Worm (Caenorhabditis elegans) whole organism, midembryonic: ENCODE data around the gene srj-14.

ENCODE experiments used
- T22C8.4 ChIP-seq: fragments of 200-800 bp; sonication (Bioruptor generic); IDR thresholded peaks from 2 replicates; pipeline ENCODE4 v1.3.6; 2022; ENCODE audit warnings: missing genetic modification characterization, missing compliant biosample characterization
- cog-1 ChIP-seq: sonication (generic microtip); optimal IDR thresholded peaks from 2 replicates; lab custom pipeline; 2016; ENCODE audit warnings: missing genetic modification characterization, missing compliant biosample characterization
- klf-2 ChIP-seq: fragments of 200-800 bp; sonication (Bioruptor generic); conservative IDR thresholded peaks from 2 replicates; pipeline ENCODE4 v1.3.6; 2022; ENCODE audit warnings: missing genetic modification reagents, missing genetic modification characterization, missing compliant biosample characterization
- med-1 ChIP-seq: sonication (generic microtip); optimal IDR thresholded peaks from 2 replicates; lab custom pipeline; 2017; ENCODE audit warnings: missing genetic modification characterization, mild to moderate bottlenecking, missing compliant biosample characterization, antibody characterized with exemption, missing genetic modification reagents; ENCODE audit not compliant: insufficient read depth
- ref-1 ChIP-seq: fragments of 200-800 bp; sonication (Bioruptor generic); conservative IDR thresholded peaks from 2 replicates; pipeline ENCODE4 v1.3.6; 2022; ENCODE audit warnings: missing genetic modification reagents, missing genetic modification characterization, missing compliant biosample characterization
- tab-1 ChIP-seq: fragments of 200-800 bp; sonication (Bioruptor generic); IDR thresholded peaks from 2 replicates; pipeline ENCODE4 v1.3.6; 2022; ENCODE audit warnings: missing genetic modification characterization, missing compliant biosample characterization
- ztf-23 ChIP-seq: fragments of 200-800 bp; sonication (Bioruptor generic); IDR thresholded peaks from 2 replicates; pipeline ENCODE4 v1.3.6; 2022; ENCODE audit warnings: missing genetic modification reagents, missing genetic modification characterization, missing compliant biosample characterization
- ztf-29 ChIP-seq: fragments of 200-800 bp; sonication (Bioruptor generic); IDR thresholded peaks from 2 replicates; pipeline ENCODE4 v1.3.6; 2022; ENCODE audit warnings: missing genetic modification reagents, missing genetic modification characterization, missing compliant biosample characterization

DNA sequence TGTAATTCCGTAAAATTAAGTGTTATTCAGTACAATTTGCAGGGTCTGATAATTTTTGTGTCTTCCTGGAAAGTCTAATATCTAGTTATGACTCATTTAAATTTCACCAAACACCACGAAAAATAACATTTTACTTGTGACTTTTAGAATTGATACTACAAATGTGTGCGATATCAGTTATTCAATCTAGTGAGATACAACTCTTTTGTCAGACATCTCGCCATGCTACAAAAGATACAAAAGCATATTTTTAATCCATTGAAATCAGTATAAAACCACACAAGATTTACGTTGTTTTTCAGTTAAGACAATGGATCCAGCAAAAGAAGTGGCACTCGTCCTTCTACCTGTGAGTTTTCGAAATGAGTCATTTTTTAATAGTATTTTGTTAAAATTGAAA, 4.6 kb downstream of the srj-14 start, which contains the start of gene srx-56:
- TF ChIP-seq tab-1 (GFP tag; lab: Robert Waterston, UW): no peak
- TF ChIP-seq cog-1: no peak
- no peak for TF ChIP-seq ref-1
- TF ChIP-seq med-1 (GFP tag; lab: Kevin White, UChicago): no peak
- TF ChIP-seq T22C8.4 (GFP tag; lab: Robert Waterston, UW): no peak
- no peak for TF ChIP-seq klf-2 (GFP tag; lab: Robert Waterston, UW)
- TF ChIP-seq ztf-29 (GFP tag; lab: Robert Waterston, UW): no peak
- no peak for TF ChIP-seq ztf-23
